Fruit fly (Drosophila melanogaster): ENCODE results near the gene Rap1.

- TF ChIP-seq sr (GFP tag; IDR thresholded peaks at IDR 0.05) (no peak), cwo (GFP tag; optimal IDR thresholded peaks at IDR 0.05) (no peak)
These were observed 4.2 kb upstream of the Rap1 start for dm6 chr3L:1866021-1866811.

Measured in whole organism, embryonic.